Fruit fly (Drosophila melanogaster) whole organism, adult: ENCODE data around the gene lmgB.

Source experiments
- CG11617 ChIP-seq: fragments of 200-800 bp; sonication (Bioruptor generic); optimal IDR thresholded peaks from 2 replicates; lab custom pipeline; 2017; ENCODE audit warnings: mild to moderate bottlenecking, missing biosample characterization, missing genetic modification reagents, missing genetic modification characterization
- CG12768 ChIP-seq: fragments of 200-800 bp; sonication (Bioruptor generic); optimal IDR thresholded peaks from 2 replicates; lab custom pipeline; 2017; ENCODE audit warnings: missing biosample characterization, missing genetic modification characterization, mild to moderate bottlenecking, moderate library complexity, missing genetic modification reagents
- CG14711 ChIP-seq: fragments of 200-800 bp; sonication (Bioruptor generic); optimal IDR thresholded peaks from 2 replicates; lab custom pipeline; 2018; ENCODE audit warnings: missing biosample characterization, mild to moderate bottlenecking, missing genetic modification characterization, moderate library complexity
- CG1620 ChIP-seq: fragments of 200-800 bp; sonication (Bioruptor generic); optimal IDR thresholded peaks from 2 replicates; lab custom pipeline; 2016; ENCODE audit warnings: missing biosample characterization, missing genetic modification characterization
- CG33017 ChIP-seq: fragments of 200-800 bp; sonication (Bioruptor generic); optimal IDR thresholded peaks from 2 replicates; lab custom pipeline; 2018; ENCODE audit warnings: missing biosample characterization, mild to moderate bottlenecking, missing genetic modification characterization, moderate library complexity
- CG5204 ChIP-seq: fragments of 200-800 bp; sonication (Bioruptor generic); optimal IDR thresholded peaks from 2 replicates; lab custom pipeline; 2016; ENCODE audit warnings: missing biosample characterization, missing genetic modification characterization
- CG7045 ChIP-seq: fragments of 200-800 bp; sonication (Bioruptor generic); optimal IDR thresholded peaks from 2 replicates; lab custom pipeline; 2017; ENCODE audit warnings: missing biosample characterization, mild to moderate bottlenecking, missing genetic modification characterization
- CG7101 ChIP-seq: fragments of 200-800 bp; sonication (Bioruptor generic); optimal IDR thresholded peaks from 2 replicates; lab custom pipeline; 2018; ENCODE audit warnings: missing biosample characterization, mild to moderate bottlenecking, missing genetic modification characterization, moderate library complexity
- Clk ChIP-seq: fragments of 200-800 bp; sonication (Bioruptor generic); optimal IDR thresholded peaks from 2 replicates; lab custom pipeline; 2017; ENCODE audit warnings: missing biosample characterization, missing genetic modification characterization
- Crg-1 ChIP-seq: fragments of 200-800 bp; sonication (Bioruptor generic); optimal IDR thresholded peaks from 2 replicates; lab custom pipeline; 2016; ENCODE audit warnings: missing biosample characterization, missing genetic modification characterization
- Hr96 ChIP-seq: fragments of 200-800 bp; sonication (Bioruptor generic); optimal IDR thresholded peaks from 2 replicates; lab custom pipeline; 2016; ENCODE audit warnings: missing biosample characterization, missing genetic modification characterization
- Mnt ChIP-seq: fragments of 200-800 bp; sonication (Bioruptor generic); optimal IDR thresholded peaks from 2 replicates; lab custom pipeline; 2016; ENCODE audit warnings: missing biosample characterization, mild to moderate bottlenecking, missing genetic modification characterization
- bab1 ChIP-seq: fragments of 200-800 bp; sonication (Bioruptor generic); optimal IDR thresholded peaks from 3 replicates; lab custom pipeline; 2019; ENCODE audit warnings: missing biosample characterization, mild to moderate bottlenecking, missing genetic modification characterization, moderate library complexity
- cic ChIP-seq: fragments of 200-800 bp; sonication (Bioruptor generic); optimal IDR thresholded peaks from 2 replicates; lab custom pipeline; 2017; ENCODE audit warnings: missing biosample characterization, mild to moderate bottlenecking, missing genetic modification characterization, moderate library complexity
- cnc ChIP-seq, 2 experiments: fragments of >200 bp; optimal IDR thresholded peaks; 2 replicates each; lab custom pipeline; 2017
- kay ChIP-seq: fragments of 200-800 bp; sonication (Bioruptor generic); peaks from one replicate; lab custom pipeline; 2016; ENCODE audit warnings: missing biosample characterization, missing genetic modification characterization, borderline replicate concordance
- ovo ChIP-seq: fragments of 200-800 bp; sonication (Bioruptor generic); optimal IDR thresholded peaks from 2 replicates; lab custom pipeline; 2016; ENCODE audit warnings: missing biosample characterization, missing genetic modification characterization
- pad ChIP-seq: fragments of 200-800 bp; sonication (Bioruptor generic); optimal IDR thresholded peaks from 3 replicates; lab custom pipeline; 2017; ENCODE audit warnings: missing biosample characterization, missing genetic modification characterization, mild to moderate bottlenecking, moderate library complexity, missing genetic modification reagents
- tj ChIP-seq: fragments of 200-800 bp; sonication (Bioruptor generic); optimal IDR thresholded peaks from 3 replicates; lab custom pipeline; 2017; ENCODE audit warnings: missing biosample characterization, mild to moderate bottlenecking, missing genetic modification characterization, moderate library complexity
- toe ChIP-seq: fragments of 200-800 bp; sonication (Bioruptor generic); optimal IDR thresholded peaks from 2 replicates; lab custom pipeline; 2016; ENCODE audit warnings: missing biosample characterization, missing genetic modification characterization

Gene lmgB

dm6 chr2L:8570408-8571072, 42.1 kb upstream of the lmgB start:
- TF ChIP-seq Crg-1 (GFP tag; lab: Kevin White, UChicago): no peak
- no peak for TF ChIP-seq CG1620 (GFP tag; lab: Kevin White, UChicago)
- peak; percentile 85 for TF ChIP-seq kay
- no peak for TF ChIP-seq Clk (GFP tag; lab: Kevin White, UChicago)
- TF ChIP-seq CG12768 (GFP tag; lab: Kevin White, UChicago): peak; percentile 38
- no peak for TF ChIP-seq CG14711
- no peak for TF ChIP-seq toe (GFP tag; lab: Kevin White, UChicago)
- no peak for TF ChIP-seq Hr96 (GFP tag; lab: Kevin White, UChicago)
- no peak for TF ChIP-seq CG11617
- no peak for TF ChIP-seq CG5204 (GFP tag; lab: Kevin White, UChicago)
- TF ChIP-seq bab1 (GFP tag; lab: Kevin White, UChicago): no peak
- peak; percentile 41 for TF ChIP-seq CG7101 (tag; lab: Kevin White, UChicago)
- TF ChIP-seq CG7045 (GFP tag; lab: Kevin White, UChicago): peak; percentile 39
- no peak for TF ChIP-seq tj (GFP tag; lab: Kevin White, UChicago)
- no peak for TF ChIP-seq cnc (optimal IDR thresholded peaks at IDR 0.05; lab: Kevin White, UChicago)
- no peak for TF ChIP-seq Mnt
- no peak for TF ChIP-seq ovo
- peak; percentile 44 for TF ChIP-seq cic (GFP tag; lab: Kevin White, UChicago)
- peak; percentile 14 for TF ChIP-seq pad (GFP tag; lab: Kevin White, UChicago)
- no peak for TF ChIP-seq CG33017

- TF ChIP-seq CG1620 (GFP tag; lab: Kevin White, UChicago) (no peak), Mnt (no peak), Clk (GFP tag; lab: Kevin White, UChicago) (no peak), CG12768 (GFP tag; lab: Kevin White, UChicago) (no peak), Crg-1 (GFP tag; lab: Kevin White, UChicago) (no peak)
Observed at dm6 chr2L:8556207-8556606, 27.8 kb upstream of the lmgB start.

DNA sequence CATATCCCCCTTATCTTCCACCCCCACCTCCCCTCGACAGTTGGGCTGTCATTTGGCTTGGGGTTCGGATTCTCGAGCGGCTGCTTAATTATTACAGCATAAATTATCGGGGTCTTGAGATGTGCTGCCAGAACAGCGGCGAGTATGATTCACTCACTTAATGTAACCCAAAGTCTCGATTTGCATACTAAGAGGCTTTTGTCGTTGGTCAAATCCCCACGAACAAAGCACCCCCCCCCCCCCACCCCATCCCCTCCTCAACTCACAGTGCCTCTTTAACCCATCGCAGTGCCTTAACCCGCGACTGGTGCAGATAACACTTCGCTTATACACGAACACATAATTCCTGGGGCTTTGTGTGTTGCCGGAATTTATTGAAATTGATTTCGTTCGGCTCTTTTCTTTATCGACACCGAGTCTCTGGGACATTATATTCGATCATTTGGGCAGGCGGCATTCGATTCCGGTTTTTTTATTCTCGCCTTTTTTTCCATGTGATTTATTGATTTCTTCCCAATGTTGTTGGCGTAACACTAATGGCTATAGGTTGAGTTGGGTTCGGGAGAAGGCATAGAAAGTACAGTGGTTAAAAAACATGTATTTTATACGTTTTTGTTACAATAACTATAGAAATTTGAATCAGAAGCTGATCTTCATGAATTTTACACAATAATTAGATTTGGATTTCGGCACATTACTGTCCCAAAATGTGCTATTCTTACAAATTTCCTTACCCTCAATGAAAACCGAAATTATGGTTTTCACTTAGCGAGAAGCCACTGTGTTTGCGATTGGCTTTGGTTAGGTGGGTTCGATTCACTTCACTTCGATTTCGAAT, 25.6 kb upstream of the lmgB start:
- TF ChIP-seq Clk (GFP tag; lab: Kevin White, UChicago) (no peak), kay (no peak), CG7045 (GFP tag; lab: Kevin White, UChicago) (no peak), cic (GFP tag; lab: Kevin White, UChicago) (no peak), Crg-1 (GFP tag; lab: Kevin White, UChicago) (no peak), tj (GFP tag; lab: Kevin White, UChicago) (no peak), CG5204 (GFP tag; lab: Kevin White, UChicago) (no peak), ovo (no peak), CG33017 (no peak), CG14711 (no peak), Mnt (no peak), CG7101 (tag; lab: Kevin White, UChicago) (no peak), toe (GFP tag; lab: Kevin White, UChicago) (no peak)

dm6 chr2L:8552472-8552871, 24.1 kb upstream of the lmgB start:
- no peak for TF ChIP-seq ovo
- no peak for TF ChIP-seq Mnt
- TF ChIP-seq CG5204 (GFP tag; lab: Kevin White, UChicago): no peak
- no peak for TF ChIP-seq CG14711
- no peak for TF ChIP-seq CG33017

DNA sequence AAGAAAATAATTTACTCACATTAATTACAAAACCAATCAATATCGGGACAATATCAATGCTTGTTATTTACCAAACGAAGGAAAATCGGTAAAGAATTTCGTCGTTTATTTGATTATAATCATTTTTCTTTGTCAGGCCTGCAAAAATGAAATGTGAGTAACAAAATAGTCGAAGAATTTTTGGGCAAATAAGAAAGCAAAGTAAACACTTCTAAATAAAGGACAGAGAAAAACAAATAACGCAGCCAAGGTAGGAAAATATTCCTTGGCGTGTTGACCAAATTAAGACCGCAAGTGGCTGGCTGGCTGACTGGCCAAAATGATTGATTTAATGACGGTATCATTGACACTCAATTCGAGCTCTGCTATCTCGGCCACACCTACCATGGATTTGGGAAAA, 19.7 kb upstream of the lmgB start:
- TF ChIP-seq pad (GFP tag; lab: Kevin White, UChicago) (no peak), Hr96 (GFP tag; lab: Kevin White, UChicago) (no peak), bab1 (GFP tag; lab: Kevin White, UChicago) (no peak), CG1620 (GFP tag; lab: Kevin White, UChicago) (no peak), tj (GFP tag; lab: Kevin White, UChicago) (no peak), kay (no peak), Clk (GFP tag; lab: Kevin White, UChicago) (no peak), CG5204 (GFP tag; lab: Kevin White, UChicago) (no peak), Crg-1 (GFP tag; lab: Kevin White, UChicago) (no peak), CG11617 (no peak), cic (GFP tag; lab: Kevin White, UChicago) (no peak), CG14711 (no peak), cnc (optimal IDR thresholded peaks at IDR 0.05; lab: Kevin White, UChicago) (no peak), Mnt (no peak), CG12768 (GFP tag; lab: Kevin White, UChicago) (no peak), toe (GFP tag; lab: Kevin White, UChicago) (no peak), CG7045 (GFP tag; lab: Kevin White, UChicago) (no peak), CG33017 (no peak)

DNA sequence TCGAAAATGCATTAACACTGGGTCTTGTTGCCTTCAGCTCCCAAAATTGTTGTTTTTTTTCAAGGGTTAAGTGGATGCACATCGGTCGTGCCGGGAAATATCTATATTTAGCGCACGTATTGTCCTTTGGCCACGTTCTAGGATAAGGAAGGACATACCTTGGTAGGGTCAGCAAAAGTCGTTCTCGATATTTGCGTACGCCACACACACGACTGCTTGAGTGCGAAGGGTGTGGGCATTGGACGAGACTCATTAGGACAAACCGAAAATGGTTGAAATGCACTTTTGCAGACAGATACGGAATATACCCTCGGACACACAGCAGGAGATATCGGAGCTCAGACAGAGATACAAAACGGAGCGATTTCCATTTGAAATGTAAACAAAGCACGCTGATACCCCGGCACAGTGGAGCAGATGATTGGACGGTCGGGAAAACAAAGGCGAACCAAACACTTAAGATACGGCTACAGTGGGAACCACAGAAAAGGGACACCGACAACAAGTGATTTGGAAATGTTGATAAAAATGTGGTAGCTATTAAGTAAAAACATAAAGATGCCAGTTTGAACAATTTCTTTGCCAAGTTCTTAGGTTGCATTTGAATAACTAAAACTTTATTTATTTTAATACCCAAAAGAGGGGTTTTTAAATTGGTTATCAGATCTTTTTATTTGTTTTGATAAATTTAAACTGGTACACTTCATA, 17.1 kb upstream of the lmgB start:
- TF ChIP-seq toe (GFP tag; lab: Kevin White, UChicago): no peak
- no peak for TF ChIP-seq bab1 (GFP tag; lab: Kevin White, UChicago)
- no peak for TF ChIP-seq CG1620 (GFP tag; lab: Kevin White, UChicago)
- TF ChIP-seq cnc (optimal IDR thresholded peaks at IDR 0.05; lab: Kevin White, UChicago): no peak
- TF ChIP-seq Clk (GFP tag; lab: Kevin White, UChicago): no peak
- TF ChIP-seq cic (GFP tag; lab: Kevin White, UChicago): no peak
- no peak for TF ChIP-seq pad (GFP tag; lab: Kevin White, UChicago)
- TF ChIP-seq CG14711: no peak
- TF ChIP-seq tj (GFP tag; lab: Kevin White, UChicago): no peak
- TF ChIP-seq Mnt: no peak
- TF ChIP-seq CG12768 (GFP tag; lab: Kevin White, UChicago): no peak
- TF ChIP-seq CG5204 (GFP tag; lab: Kevin White, UChicago): no peak
- no peak for TF ChIP-seq Hr96 (GFP tag; lab: Kevin White, UChicago)
- no peak for TF ChIP-seq ovo
- TF ChIP-seq Crg-1 (GFP tag; lab: Kevin White, UChicago): no peak
- no peak for TF ChIP-seq CG7045 (GFP tag; lab: Kevin White, UChicago)
- no peak for TF ChIP-seq CG7101 (tag; lab: Kevin White, UChicago)
- TF ChIP-seq kay: no peak
- TF ChIP-seq CG33017: no peak
